Fruit fly (Drosophila melanogaster): Measurements from ENCODE around the gene Diedel.

The Diedel gene

DNA sequence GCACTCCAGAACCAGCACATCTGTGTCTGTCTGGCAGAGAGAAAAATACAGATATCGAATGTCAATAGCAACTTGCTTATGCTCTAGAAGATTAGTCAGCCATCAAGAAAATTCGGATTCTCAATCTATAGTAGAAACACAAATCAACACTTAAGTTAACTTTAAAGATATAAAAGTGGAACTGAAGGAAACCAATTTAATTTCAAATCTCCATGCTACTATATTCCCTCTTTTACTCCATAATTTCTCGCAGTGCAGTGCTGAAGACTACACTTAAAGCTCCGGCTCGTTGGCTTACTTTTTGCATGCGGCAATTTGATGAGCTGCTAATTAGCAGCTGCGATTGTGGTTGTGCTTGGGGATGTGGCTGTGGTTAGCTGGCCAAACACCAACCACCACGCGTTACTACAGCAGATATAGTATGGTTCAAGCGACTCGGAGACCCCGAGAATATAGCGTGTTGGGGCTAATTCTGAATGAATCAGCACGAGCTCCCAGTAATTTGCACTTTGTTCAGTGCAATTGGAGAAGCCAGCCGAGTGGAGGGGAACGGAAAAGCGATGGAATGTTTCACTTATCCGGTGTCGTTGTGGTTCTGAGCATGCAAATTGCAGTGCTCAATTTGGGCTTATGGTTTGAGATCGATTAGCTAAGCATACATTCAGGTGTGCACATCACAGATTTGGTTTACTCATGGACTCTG lies 33.3 kb upstream of the Diedel start (continued):
- TF ChIP-seq CG2116 (GFP tag; optimal IDR thresholded peaks at IDR 0.05) (no peak), Drgx (GFP tag; IDR thresholded peaks at IDR 0.05) (0 out of 2 replicates have a peak, but pooled peaks have one; percentile 19), Xbp1 (GFP tag; optimal IDR thresholded peaks at IDR 0.05) (no peak), CG2875 (GFP tag; optimal IDR thresholded peaks at IDR 0.05) (no peak), tll (GFP tag; optimal IDR thresholded peaks at IDR 0.05) (no peak), Med (GFP tag) (peak; percentile 64), CG1603 (tag; optimal IDR thresholded peaks at IDR 0.05) (peak; percentile 23), tx (GFP tag; optimal IDR thresholded peaks at IDR 0.05) (no peak), Neu2 (GFP tag; optimal IDR thresholded peaks at IDR 0.05; ENCODE audit: borderline replicate concordance) (no peak), pzg (GFP tag; optimal IDR thresholded peaks at IDR 0.05) (no peak), sqz (GFP tag; optimal IDR thresholded peaks at IDR 0.05) (no peak), CG7556 (GFP tag; optimal IDR thresholded peaks at IDR 0.05) (no peak), CG17361 (GFP tag; IDR thresholded peaks at IDR 0.05) (peak; percentile 56; the same call in 2 of the 3 replicates), da (GFP tag; optimal IDR thresholded peaks at IDR 0.05) (no peak), en (GFP tag; optimal IDR thresholded peaks at IDR 0.05) (no peak), gfzf (GFP tag; optimal IDR thresholded peaks at IDR 0.05) (no peak), CG6254 (GFP tag; optimal IDR thresholded peaks at IDR 0.05) (no peak)

DNA sequence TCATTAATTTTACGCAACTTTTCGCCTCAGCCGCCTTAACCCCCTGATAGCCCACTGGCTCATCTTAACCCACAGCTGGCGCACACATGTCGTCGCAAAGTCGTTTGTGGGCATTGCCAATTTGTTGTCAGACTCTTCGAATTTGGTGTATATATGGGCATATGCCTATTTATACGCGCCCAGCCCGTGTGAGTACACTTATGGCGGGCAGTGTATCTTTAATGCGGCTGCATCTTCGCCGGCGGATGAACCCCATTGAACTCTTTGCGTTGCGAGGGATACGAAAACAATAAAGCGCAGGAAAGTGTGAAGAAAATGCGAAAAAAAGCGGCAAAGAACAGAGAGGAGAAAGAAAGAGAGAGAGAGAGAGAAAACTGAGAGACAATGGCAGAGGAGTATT lies 32.6 kb upstream of the Diedel start:
- TF ChIP-seq row (GFP tag; IDR thresholded peaks at IDR 0.05) (peak; percentile 21; the same call in 2 of the 3 replicates), CG3726 (GFP tag; IDR thresholded peaks at IDR 0.05) (0 out of 3 replicates have a peak, but pooled peaks have one; percentile 33), abd-A (tag; optimal IDR thresholded peaks at IDR 0.05) (no peak), CG18764 (GFP tag; optimal IDR thresholded peaks at IDR 0.05) (no peak), Drgx (GFP tag; IDR thresholded peaks at IDR 0.05) (peak; percentile 36; the same call in 1 of the 2 replicates), D19A (tag; optimal IDR thresholded peaks at IDR 0.05) (peak; percentile 24), CG6272 (GFP tag; IDR thresholded peaks at IDR 0.05) (0 out of 2 replicates have a peak, but pooled peaks have one; percentile 19), CG8388 (GFP tag; optimal IDR thresholded peaks at IDR 0.05) (peak; percentile 16), nmo (GFP tag; optimal IDR thresholded peaks at IDR 0.05) (no peak), CG9797 (GFP tag; optimal IDR thresholded peaks at IDR 0.05) (no peak), Hmr (GFP tag; optimal IDR thresholded peaks at IDR 0.05) (no peak), gfzf (GFP tag; optimal IDR thresholded peaks at IDR 0.05) (no peak), lilli (GFP tag; optimal IDR thresholded peaks at IDR 0.05) (no peak), CG11456 (GFP tag; IDR thresholded peaks at IDR 0.05) (0 out of 3 replicates have a peak, but pooled peaks have one; percentile 8), CG30403 (GFP tag; optimal IDR thresholded peaks at IDR 0.05) (no peak), pnt (GFP tag; optimal IDR thresholded peaks at IDR 0.05) (no peak), GATAe (GFP tag; conservative IDR thresholded peaks at IDR 0.05) (no peak), Med (GFP tag) (peak; percentile 18), CG11695 (GFP tag; IDR thresholded peaks at IDR 0.05) (0 out of 3 replicates have a peak, but pooled peaks have one; percentile 28), Poxn (GFP tag; IDR thresholded peaks at IDR 0.05) (no peak), Ptx1 (GFP tag; IDR thresholded peaks at IDR 0.05) (0 out of 2 replicates have a peak, but pooled peaks have one; percentile 30), CG7372 (GFP tag; IDR thresholded peaks at IDR 0.05) (no peak), gce (GFP tag; IDR thresholded peaks at IDR 0.05) (no peak), Dref (GFP tag; IDR thresholded peaks at IDR 0.05) (no peak), prd (optimal IDR thresholded peaks at IDR 0.05) (no peak), prd (GFP tag; IDR thresholded peaks at IDR 0.05) (0 out of 3 replicates have a peak, but pooled peaks have one; percentile 22), crol (GFP tag; IDR thresholded peaks at IDR 0.05) (0 out of 2 replicates have a peak, but pooled peaks have one; percentile 19), Ets65A (GFP tag) (peak; percentile 82), slbo (GFP tag; IDR thresholded peaks at IDR 0.05) (peak; percentile 29; the same call in 1 of the 2 replicates), CG8944 (GFP tag; optimal IDR thresholded peaks at IDR 0.05) (no peak), croc (GFP tag; conservative IDR thresholded peaks at IDR 0.05) (no peak), CG12219 (GFP tag; optimal IDR thresholded peaks at IDR 0.05) (no peak), Rfx (GFP tag; IDR thresholded peaks at IDR 0.05) (peak; percentile 23; the same call in 1 of the 2 replicates), CG32772 (GFP tag; IDR thresholded peaks at IDR 0.05) (0 out of 2 replicates have a peak, but pooled peaks have one; percentile 14), Blimp-1 (GFP tag; optimal IDR thresholded peaks at IDR 0.05) (no peak)
